Worm (Caenorhabditis elegans) whole organism, young adult: ENCODE measurements around the gene Y22D7AL.10.

Source experiments
- B0035.1 ChIP-seq: sonication (generic microtip); optimal IDR thresholded peaks from 2 replicates; lab custom pipeline; 2016; ENCODE audit warnings: missing genetic modification characterization, mild to moderate bottlenecking, missing compliant biosample characterization, missing genotype, missing genetic modification reagents
- C17E4.6 ChIP-seq: fragments of 200-800 bp; sonication (Bioruptor generic); IDR thresholded peaks from 2 replicates; pipeline ENCODE4 v1.3.6; 2022; ENCODE audit warnings: missing genetic modification reagents, missing genetic modification characterization, missing compliant biosample characterization
- F22D6.2 ChIP-seq: sonication (generic microtip); optimal IDR thresholded peaks from 2 replicates; lab custom pipeline; 2016; ENCODE audit warnings: mild to moderate bottlenecking, missing genetic modification characterization, missing compliant biosample characterization
- F33H1.4 ChIP-seq: fragments of 200-800 bp; sonication (Bioruptor generic); IDR thresholded peaks from 2 replicates; pipeline ENCODE4 v1.3.6; 2022; ENCODE audit warnings: missing genetic modification reagents, missing genetic modification characterization, missing compliant biosample characterization
- F37B4.10 ChIP-seq: fragments of 200-800 bp; sonication (Bioruptor generic); IDR thresholded peaks from 2 replicates; pipeline ENCODE4 v1.3.6; 2022; ENCODE audit warnings: missing genetic modification characterization, missing compliant biosample characterization
- F55B11.4 ChIP-seq: sonication (generic microtip); optimal IDR thresholded peaks from 2 replicates; lab custom pipeline; 2016; ENCODE audit warnings: missing compliant biosample characterization, missing genetic modification characterization, borderline replicate concordance; ENCODE audit not compliant: insufficient read depth
- F57A8.1 ChIP-seq: fragments of 200-800 bp; sonication (Bioruptor generic); optimal IDR thresholded peaks from 2 replicates; lab custom pipeline; 2018; ENCODE audit warnings: mild to moderate bottlenecking, missing genetic modification characterization, moderate library complexity, missing compliant biosample characterization
- akir-1 ChIP-seq: fragments of 200-800 bp; sonication (Bioruptor generic); optimal IDR thresholded peaks from 2 replicates; lab custom pipeline; 2018; ENCODE audit warnings: mild to moderate bottlenecking, missing genetic modification characterization, moderate library complexity, missing compliant biosample characterization
- aptf-3 ChIP-seq: fragments of 200-800 bp; sonication (Bioruptor generic); IDR thresholded peaks from 2 replicates; pipeline ENCODE4 v1.3.6; 2022; ENCODE audit warnings: missing genetic modification characterization, missing compliant biosample characterization
- atf-7 ChIP-seq: sonication (generic microtip); optimal IDR thresholded peaks from 2 replicates; lab custom pipeline; 2017; ENCODE audit warnings: mild to moderate bottlenecking, missing genetic modification characterization, missing compliant biosample characterization
- attf-3 ChIP-seq: fragments of 200-800 bp; sonication (Bioruptor generic); conservative IDR thresholded peaks from 2 replicates; pipeline ENCODE4 v1.3.6; 2022; ENCODE audit warnings: missing genetic modification reagents, missing genetic modification characterization, missing compliant biosample characterization
- cebp-2 ChIP-seq: fragments of 200-800 bp; sonication (Bioruptor generic); IDR thresholded peaks from 2 replicates; pipeline ENCODE4 v1.3.6; 2022; ENCODE audit warnings: missing genetic modification characterization, missing compliant biosample characterization
- ceh-27 ChIP-seq: fragments of 200-800 bp; sonication (Bioruptor generic); optimal IDR thresholded peaks from 2 replicates; lab custom pipeline; 2018; ENCODE audit warnings: mild to moderate bottlenecking, missing genetic modification characterization, moderate library complexity, missing compliant biosample characterization
- ceh-40 ChIP-seq: fragments of 200-800 bp; sonication (Bioruptor generic); IDR thresholded peaks from 2 replicates; pipeline ENCODE4 v1.3.6; 2022; ENCODE audit warnings: missing genetic modification characterization, missing compliant biosample characterization
- ceh-79 ChIP-seq: sonication (generic microtip); optimal IDR thresholded peaks from 2 replicates; lab custom pipeline; 2017; ENCODE audit warnings: mild to moderate bottlenecking, missing genetic modification characterization, missing compliant biosample characterization
- die-1 ChIP-seq: sonication (generic microtip); optimal IDR thresholded peaks from 2 replicates; lab custom pipeline; 2016; ENCODE audit warnings: missing genotype, mild to moderate bottlenecking, missing genetic modification characterization, missing compliant biosample characterization
- dpff-1 ChIP-seq: sonication (generic microtip); optimal IDR thresholded peaks from 2 replicates; lab custom pipeline; 2017; ENCODE audit warnings: mild to moderate bottlenecking, missing genetic modification characterization, missing compliant biosample characterization
- egl-18 ChIP-seq: fragments of 200-800 bp; sonication (Bioruptor generic); IDR thresholded peaks from 2 replicates; pipeline ENCODE4 v1.3.6; 2022; ENCODE audit warnings: missing genetic modification reagents, missing genetic modification characterization, missing compliant biosample characterization
- egrh-3 ChIP-seq: fragments of 200-800 bp; sonication (Bioruptor generic); IDR thresholded peaks from 2 replicates; pipeline ENCODE4 v1.3.6; 2022; ENCODE audit warnings: missing genetic modification reagents, missing genetic modification characterization, missing compliant biosample characterization
- him-1 ChIP-seq: sonication (generic microtip); optimal IDR thresholded peaks from 2 replicates; lab custom pipeline; 2016; ENCODE audit warnings: missing genotype, missing genetic modification reagents, missing genetic modification characterization, missing compliant biosample characterization
- hsf-1 ChIP-seq: fragments of 200-800 bp; sonication (Bioruptor generic); IDR thresholded peaks from 2 replicates; pipeline ENCODE4 v1.3.6; 2022; ENCODE audit warnings: missing genetic modification reagents, missing genetic modification characterization, missing compliant biosample characterization
- let-607 ChIP-seq, 2 experiments: fragments of 200-800 bp in 1 of 2; sonication (Bioruptor generic) in 1 of 2; sonication (generic microtip) in 1 of 2; optimal IDR thresholded peaks; 2 replicates each; lab custom pipeline; 2016 to 2018; ENCODE audit warnings: mild to moderate bottlenecking in 2 of 2, missing compliant biosample characterization in 2 of 2, missing genetic modification characterization in 2 of 2, moderate library complexity in 2 of 2, missing genotype in 1 of 2
- lin-26 ChIP-seq: fragments of 200-800 bp; sonication (Bioruptor generic); IDR thresholded peaks from 2 replicates; pipeline ENCODE4 v1.3.6; 2022; ENCODE audit warnings: missing genetic modification reagents, missing genetic modification characterization, missing compliant biosample characterization
- lin-54 ChIP-seq: fragments of 200-800 bp; sonication (Bioruptor generic); optimal IDR thresholded peaks from 2 replicates; lab custom pipeline; 2018; ENCODE audit warnings: mild to moderate bottlenecking, missing genetic modification characterization, missing compliant biosample characterization
- lir-1 ChIP-seq: fragments of 200-800 bp; sonication (Bioruptor generic); conservative IDR thresholded peaks from 2 replicates; pipeline ENCODE4 v1.3.6; 2022; ENCODE audit warnings: missing genetic modification reagents, missing genetic modification characterization, missing compliant biosample characterization
- madf-10 ChIP-seq: sonication (generic microtip); optimal IDR thresholded peaks from 2 replicates; lab custom pipeline; 2016; ENCODE audit warnings: mild to moderate bottlenecking, missing genetic modification characterization, missing compliant biosample characterization
- madf-6 ChIP-seq: fragments of 200-800 bp; sonication (Bioruptor generic); IDR thresholded peaks from 2 replicates; pipeline ENCODE4 v1.3.6; 2022; ENCODE audit warnings: missing genetic modification reagents, missing genetic modification characterization, missing compliant biosample characterization
- mcd-1 ChIP-seq: fragments of 200-800 bp; sonication (Bioruptor generic); IDR thresholded peaks from 2 replicates; pipeline ENCODE4 v1.3.6; 2022; ENCODE audit warnings: missing genetic modification reagents, missing genetic modification characterization, missing compliant biosample characterization
- mel-28 ChIP-seq: sonication (generic microtip); optimal IDR thresholded peaks from 2 replicates; lab custom pipeline; 2016; ENCODE audit warnings: borderline replicate concordance, mild to moderate bottlenecking, missing genetic modification characterization, missing compliant biosample characterization
- nfyb-1 ChIP-seq: fragments of 200-800 bp; sonication (Bioruptor generic); IDR thresholded peaks from 2 replicates; pipeline ENCODE4 v1.3.6; 2022; ENCODE audit warnings: missing genetic modification reagents, missing genetic modification characterization, missing compliant biosample characterization
- nhr-120 ChIP-seq: fragments of 200-800 bp; sonication (Bioruptor generic); IDR thresholded peaks from 2 replicates; pipeline ENCODE4 v1.3.6; 2022; ENCODE audit warnings: missing genetic modification characterization, missing compliant biosample characterization
- nhr-90 ChIP-seq: sonication (generic microtip); optimal IDR thresholded peaks from 2 replicates; lab custom pipeline; 2016; ENCODE audit warnings: missing genotype, mild to moderate bottlenecking, missing genetic modification characterization, missing compliant biosample characterization
- rpc-1 ChIP-seq, 2 experiments: fragments of 150-350 bp in 1 of 2; sonication (generic microtip) in 1 of 2; optimal IDR thresholded peaks; 2 replicates each; lab custom pipeline; 2014 to 2018; ENCODE audit warnings: missing biosample characterization in 1 of 2, missing genetic modification characterization in 1 of 2, missing genetic modification reagents in 1 of 2, missing genotype in 1 of 2
- sea-2 ChIP-seq: fragments of 200-800 bp; sonication (Bioruptor generic); IDR thresholded peaks from 2 replicates; pipeline ENCODE4 v1.3.6; 2022; ENCODE audit warnings: missing genetic modification characterization, missing compliant biosample characterization
- snpc-1.1 ChIP-seq: sonication (generic microtip); optimal IDR thresholded peaks from 2 replicates; lab custom pipeline; 2017; ENCODE audit warnings: missing genetic modification characterization, mild to moderate bottlenecking, missing compliant biosample characterization, antibody characterized with exemption, moderate library complexity, missing genotype, missing genetic modification reagents; ENCODE audit not compliant: insufficient read depth
- snpc-4 ChIP-seq, 5 experiments: fragments of 150-350 bp in 1 of 5; sonication (generic microtip) in 4 of 5; optimal IDR thresholded peaks; 2 replicates each; lab custom pipeline; 2014 to 2018; ENCODE audit warnings: missing genetic modification characterization in 5 of 5, missing biosample characterization in 3 of 5, antibody characterized with exemption in 2 of 5, mild to moderate bottlenecking in 2 of 5, missing compliant biosample characterization in 2 of 5, missing genotype in 2 of 5, moderate library complexity in 2 of 5, missing genetic modification reagents in 1 of 5
- somi-1 ChIP-seq: fragments of 200-800 bp; sonication (Bioruptor generic); optimal IDR thresholded peaks from 2 replicates; lab custom pipeline; 2018; ENCODE audit warnings: mild to moderate bottlenecking, missing genetic modification characterization, missing compliant biosample characterization
- sptf-2 ChIP-seq: fragments of 200-800 bp; sonication (Bioruptor generic); optimal IDR thresholded peaks from 2 replicates; lab custom pipeline; 2018; ENCODE audit warnings: mild to moderate bottlenecking, missing genetic modification characterization, missing compliant biosample characterization
- xnd-1 ChIP-seq: sonication (generic microtip); optimal IDR thresholded peaks from 2 replicates; lab custom pipeline; 2016; ENCODE audit warnings: missing genotype, missing genetic modification reagents, missing genetic modification characterization, missing compliant biosample characterization
- zim-3 ChIP-seq: sonication (generic microtip); optimal IDR thresholded peaks from 2 replicates; lab custom pipeline; 2017; ENCODE audit warnings: mild to moderate bottlenecking, missing genetic modification characterization, moderate library complexity, missing compliant biosample characterization
- ztf-25 ChIP-seq: fragments of 200-800 bp; sonication (Bioruptor generic); IDR thresholded peaks from 2 replicates; pipeline ENCODE4 v1.3.6; 2022; ENCODE audit warnings: missing genetic modification reagents, missing genetic modification characterization, missing compliant biosample characterization
- ztf-26 ChIP-seq: sonication (generic microtip); optimal IDR thresholded peaks from 2 replicates; lab custom pipeline; 2017; ENCODE audit warnings: missing genetic modification characterization, missing compliant biosample characterization
- ztf-28 ChIP-seq: fragments of 200-800 bp; sonication (Bioruptor generic); IDR thresholded peaks from 2 replicates; pipeline ENCODE4 v1.3.6; 2022; ENCODE audit warnings: missing genetic modification reagents, missing genetic modification characterization, missing compliant biosample characterization
- ztf-6 ChIP-seq: fragments of 200-800 bp; sonication (Bioruptor generic); IDR thresholded peaks from 2 replicates; pipeline ENCODE4 v1.3.6; 2022; ENCODE audit warnings: missing genetic modification reagents, missing genetic modification characterization, missing compliant biosample characterization

Y22D7AL.10 gene

ce11 chrIII:1600670-1601194, 18.0 kb downstream of the Y22D7AL.10 start, which contains the start of gene sms-3 (continued):
- TF ChIP-seq rpc-1 (optimal IDR thresholded peaks at IDR 0.05; lab: Kevin White, UChicago) (peak; percentile 77), rpc-1 (tag; optimal IDR thresholded peaks at IDR 0.05; lab: Kevin White, UChicago) (peak; percentile 91), B0035.1 (tag; lab: Kevin White, UChicago) (peak; percentile 24), cebp-2 (GFP tag; lab: Robert Waterston, UW) (no peak), snpc-1.1 (tag; lab: Kevin White, UChicago) (no peak), let-607 (tag; optimal IDR thresholded peaks at IDR 0.05; lab: Kevin White, UChicago) (peak in 1 of 2 experiments; percentile 1), ztf-28 (GFP tag; lab: Robert Waterston, UW) (no peak), lir-1 (GFP tag; lab: Robert Waterston, UW) (peak; percentile 16; the same call in 1 of the 2 replicates), attf-3 (0 out of 2 replicates have a peak, but pooled peaks have one; percentile 27), egrh-3 (GFP tag; lab: Robert Waterston, UW) (no peak), F37B4.10 (GFP tag; lab: Robert Waterston, UW) (no peak), somi-1 (GFP tag; lab: Kevin White, UChicago) (peak; percentile 3), ztf-6 (no peak), C17E4.6 (GFP tag; lab: Robert Waterston, UW) (no peak), dpff-1 (tag; lab: Kevin White, UChicago) (no peak), lin-54 (GFP tag; lab: Kevin White, UChicago) (peak; percentile 51), madf-10 (tag; lab: Kevin White, UChicago) (peak; percentile 44), ceh-40 (GFP tag; lab: Robert Waterston, UW) (peak; percentile 39; the same call in 1 of the 2 replicates), ztf-26 (tag; lab: Kevin White, UChicago) (peak; percentile 33)

- TF ChIP-seq ceh-79 (tag; lab: Kevin White, UChicago): no peak
- 0 out of 2 replicates have a peak, but pooled peaks have one; percentile 5 for TF ChIP-seq mcd-1
- no peak for TF ChIP-seq dpff-1 (tag; lab: Kevin White, UChicago)
- TF ChIP-seq F37B4.10 (GFP tag; lab: Robert Waterston, UW): no peak
- no peak for TF ChIP-seq xnd-1
- peak; percentile 52 for TF ChIP-seq lin-54 (GFP tag; lab: Kevin White, UChicago)
- no peak for TF ChIP-seq snpc-4 (GFP tag; optimal IDR thresholded peaks at IDR 0.05; lab: Kevin White, UChicago)
- TF ChIP-seq snpc-4 (tag; optimal IDR thresholded peaks at IDR 0.05; lab: Kevin White, UChicago): no peak
- TF ChIP-seq akir-1 (GFP tag; lab: Kevin White, UChicago): no peak
- no peak for TF ChIP-seq atf-7
- no peak for TF ChIP-seq nhr-120 (GFP tag; lab: Robert Waterston, UW)
- no peak for TF ChIP-seq hsf-1 (GFP tag; lab: Robert Waterston, UW)
- TF ChIP-seq zim-3 (tag; lab: Kevin White, UChicago): no peak
- TF ChIP-seq aptf-3 (GFP tag; lab: Robert Waterston, UW): no peak
- TF ChIP-seq cebp-2 (GFP tag; lab: Robert Waterston, UW): no peak
- TF ChIP-seq snpc-1.1 (tag; lab: Kevin White, UChicago): no peak
- no peak for TF ChIP-seq sea-2
- peak; percentile 60 for TF ChIP-seq nhr-90 (tag; lab: Kevin White, UChicago)
- TF ChIP-seq die-1: peak; percentile 70
- no peak for TF ChIP-seq sptf-2 (GFP tag; lab: Kevin White, UChicago)
- no peak for TF ChIP-seq F22D6.2
- no peak for TF ChIP-seq F33H1.4 (GFP tag; lab: Robert Waterston, UW)
- TF ChIP-seq ztf-25 (GFP tag; lab: Robert Waterston, UW): 0 out of 2 replicates have a peak, but pooled peaks have one; percentile 66
- no peak for TF ChIP-seq ceh-27 (GFP tag; lab: Kevin White, UChicago)
- no peak for TF ChIP-seq egl-18
- no peak for TF ChIP-seq nfyb-1 (GFP tag; lab: Robert Waterston, UW)
- TF ChIP-seq madf-6: no peak
- peak; percentile 16 for TF ChIP-seq him-1 (tag; lab: Kevin White, UChicago)
- TF ChIP-seq F57A8.1 (GFP tag; lab: Kevin White, UChicago): no peak
- no peak for TF ChIP-seq B0035.1 (tag; lab: Kevin White, UChicago)
- TF ChIP-seq mel-28 (tag; lab: Kevin White, UChicago): no peak
- TF ChIP-seq egrh-3 (GFP tag; lab: Robert Waterston, UW): no peak
- TF ChIP-seq F55B11.4 (tag; lab: Kevin White, UChicago): no peak
- peak; percentile 92 for TF ChIP-seq lin-26 (GFP tag; lab: Robert Waterston, UW)
Measured at ce11 chrIII:1598927-1599326, 19.8 kb downstream of the Y22D7AL.10 start.
